Worm (Caenorhabditis elegans) whole organism, midembryonic: ENCODE results near the gene math-5.

Experiments used
- cog-1 ChIP-seq: sonication (generic microtip); optimal IDR thresholded peaks from 2 replicates; lab custom pipeline; 2016; ENCODE audit warnings: missing genetic modification characterization, missing compliant biosample characterization
- flt-1 ChIP-seq: fragments of 200-800 bp; sonication (Bioruptor generic); IDR thresholded peaks from 2 replicates; pipeline ENCODE4 v1.3.6; 2022; ENCODE audit warnings: missing genetic modification characterization, missing compliant biosample characterization
- klf-2 ChIP-seq: fragments of 200-800 bp; sonication (Bioruptor generic); conservative IDR thresholded peaks from 2 replicates; pipeline ENCODE4 v1.3.6; 2022; ENCODE audit warnings: missing genetic modification reagents, missing genetic modification characterization, missing compliant biosample characterization
- med-1 ChIP-seq: sonication (generic microtip); optimal IDR thresholded peaks from 2 replicates; lab custom pipeline; 2017; ENCODE audit warnings: missing genetic modification characterization, mild to moderate bottlenecking, missing compliant biosample characterization, antibody characterized with exemption, missing genetic modification reagents; ENCODE audit not compliant: insufficient read depth
- tab-1 ChIP-seq: fragments of 200-800 bp; sonication (Bioruptor generic); IDR thresholded peaks from 2 replicates; pipeline ENCODE4 v1.3.6; 2022; ENCODE audit warnings: missing genetic modification characterization, missing compliant biosample characterization
- ztf-23 ChIP-seq: fragments of 200-800 bp; sonication (Bioruptor generic); IDR thresholded peaks from 2 replicates; pipeline ENCODE4 v1.3.6; 2022; ENCODE audit warnings: missing genetic modification reagents, missing genetic modification characterization, missing compliant biosample characterization
- ztf-29 ChIP-seq: fragments of 200-800 bp; sonication (Bioruptor generic); IDR thresholded peaks from 2 replicates; pipeline ENCODE4 v1.3.6; 2022; ENCODE audit warnings: missing genetic modification reagents, missing genetic modification characterization, missing compliant biosample characterization

- TF ChIP-seq tab-1 (GFP tag; lab: Robert Waterston, UW): no peak
- no peak for TF ChIP-seq flt-1
- TF ChIP-seq med-1: no peak
- no peak for TF ChIP-seq cog-1
- TF ChIP-seq klf-2 (GFP tag; lab: Robert Waterston, UW): no peak
- TF ChIP-seq ztf-29 (GFP tag; lab: Robert Waterston, UW): no peak
- TF ChIP-seq ztf-23 (GFP tag; lab: Robert Waterston, UW): no peak
Measured at ce11 chrII:1875658-1876057, 6.9 kb downstream of the math-5 start, which contains the start of gene math-13.
